Worm (Caenorhabditis elegans): ENCODE measurements around the gene Y56A3A.41.

The Y56A3A.41 gene

DNA sequence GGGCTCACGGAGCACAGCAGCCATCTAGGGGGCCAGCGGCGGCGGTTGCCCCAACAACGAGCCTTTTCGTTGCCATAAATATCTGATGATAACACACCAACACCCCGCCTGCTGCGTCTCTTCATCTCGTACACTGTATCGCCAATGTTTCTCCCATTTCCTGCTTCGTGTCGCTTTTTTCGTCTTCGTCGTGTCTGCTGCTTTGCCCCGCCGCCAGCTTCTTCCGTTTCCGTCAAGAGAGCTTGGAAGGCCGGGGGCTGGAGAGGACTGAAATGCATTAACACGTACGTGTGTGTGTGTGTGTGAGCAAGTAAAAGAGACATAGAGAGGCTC lies 43.1 kb upstream of the Y56A3A.41 start (continued):
- TF ChIP-seq lin-15B (tag; optimal IDR thresholded peaks at IDR 0.05) (no peak), dpl-1 (GFP tag; optimal IDR thresholded peaks at IDR 0.05) (no peak), ets-5 (GFP tag; IDR thresholded peaks at IDR 0.05) (no peak), ceh-8 (GFP tag; optimal IDR thresholded peaks at IDR 0.05) (no peak), sup-37 (GFP tag; optimal IDR thresholded peaks at IDR 0.05) (no peak), blmp-1 (tag; optimal IDR thresholded peaks at IDR 0.05) (no peak), nhr-77 (tag; optimal IDR thresholded peaks at IDR 0.05) (no peak), nhr-71 (tag; optimal IDR thresholded peaks at IDR 0.05) (peak; percentile 60), irx-1 (tag; optimal IDR thresholded peaks at IDR 0.05) (no peak), xbp-1 (tag; optimal IDR thresholded peaks at IDR 0.05) (peak; percentile 9), nhr-20 (tag; optimal IDR thresholded peaks at IDR 0.05) (no peak), mab-9 (GFP tag; IDR thresholded peaks at IDR 0.05) (no peak), mef-2 (tag; optimal IDR thresholded peaks at IDR 0.05) (peak; percentile 1), nhr-12 (tag; optimal IDR thresholded peaks at IDR 0.05) (no peak), lir-3 (tag; optimal IDR thresholded peaks at IDR 0.05; ENCODE audit: poor library complexity) (no peak), nhr-28 (tag; optimal IDR thresholded peaks at IDR 0.05) (no peak), nhr-19 (GFP tag; conservative IDR thresholded peaks at IDR 0.05) (no peak), hlh-17 (GFP tag; optimal IDR thresholded peaks at IDR 0.05; ENCODE audit: borderline replicate concordance) (no peak), hlh-4 (tag; optimal IDR thresholded peaks at IDR 0.05) (no peak), grh-1 (GFP tag; IDR thresholded peaks at IDR 0.05) (no peak), sptf-1 (tag; optimal IDR thresholded peaks at IDR 0.05) (no peak), fkh-10 (GFP tag; optimal IDR thresholded peaks at IDR 0.05) (peak; percentile 20), pax-3 (tag; optimal IDR thresholded peaks at IDR 0.05) (peak; percentile 23), nhr-76 (tag; optimal IDR thresholded peaks at IDR 0.05) (no peak), egl-13 (tag; optimal IDR thresholded peaks at IDR 0.05) (peak; percentile 75), isw-1 (GFP tag; IDR thresholded peaks at IDR 0.05) (peak; percentile 11), nhr-11 (tag; optimal IDR thresholded peaks at IDR 0.05) (no peak), aly-2 (tag; optimal IDR thresholded peaks at IDR 0.05) (peak; percentile 22), C04F5.9 (tag; optimal IDR thresholded peaks at IDR 0.05) (no peak), nhr-85 (tag) (no peak), ztf-4 (tag; optimal IDR thresholded peaks at IDR 0.05) (no peak), ceh-90 (tag; optimal IDR thresholded peaks at IDR 0.05) (no peak), unc-130 (tag; optimal IDR thresholded peaks at IDR 0.05) (no peak), pag-3 (tag; optimal IDR thresholded peaks at IDR 0.05; ENCODE audit: borderline replicate concordance, insufficient read depth) (no peak), skn-1 (tag; optimal IDR thresholded peaks at IDR 0.05) (no peak), dsc-1 (tag; optimal IDR thresholded peaks at IDR 0.05) (peak; percentile 31), unc-98 (GFP tag; IDR thresholded peaks at IDR 0.05) (no peak), rnt-1 (tag; optimal IDR thresholded peaks at IDR 0.05) (no peak), zip-4 (GFP tag; optimal IDR thresholded peaks at IDR 0.05) (no peak), ceh-63 (GFP tag; optimal IDR thresholded peaks at IDR 0.05) (no peak), fkh-4 (tag; optimal IDR thresholded peaks at IDR 0.05; ENCODE audit: borderline replicate concordance) (no peak), jun-1 (tag; optimal IDR thresholded peaks at IDR 0.05) (no peak), C16A3.4 (tag; optimal IDR thresholded peaks at IDR 0.05) (no peak)
